Worm (Caenorhabditis elegans) whole organism, L4/young adult: ENCODE measurements around the gene srbc-19.

ENCODE experiments used
- W03F9.2 ChIP-seq: fragments of 150-350 bp; optimal IDR thresholded peaks from 2 replicates; lab custom pipeline; 2014; ENCODE audit warnings: missing biosample characterization, missing genetic modification characterization
- dao-5 ChIP-seq: sonication (generic microtip); optimal IDR thresholded peaks from 2 replicates; lab custom pipeline; 2016; ENCODE audit warnings: missing genotype, missing genetic modification characterization, moderate library complexity, missing compliant biosample characterization
- him-1 ChIP-seq: sonication (generic microtip); optimal IDR thresholded peaks from 2 replicates; lab custom pipeline; 2016; ENCODE audit warnings: missing genotype, missing genetic modification reagents, missing genetic modification characterization, missing compliant biosample characterization

DNA sequence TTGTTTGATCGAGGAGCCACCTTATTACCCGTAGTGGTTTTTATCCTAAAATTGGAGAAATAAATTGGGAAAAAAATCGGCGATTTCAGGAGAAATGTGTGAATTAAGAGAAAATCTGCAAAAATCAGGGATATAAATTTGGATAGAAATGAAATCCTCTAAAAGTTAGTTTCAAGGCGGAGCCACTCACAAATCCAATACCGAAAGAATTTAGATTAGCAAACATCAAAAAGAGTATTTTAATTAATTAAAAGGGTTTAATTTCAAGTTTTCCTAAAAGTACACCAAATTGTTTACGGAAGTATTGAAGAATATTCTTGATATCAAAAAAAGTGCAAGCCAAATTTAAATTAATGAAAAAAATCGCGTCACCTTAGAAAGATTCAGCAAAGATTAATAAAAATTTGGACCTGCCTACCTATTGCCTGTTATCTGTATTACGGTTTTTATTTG, 44.6 kb downstream of the srbc-19 start, which contains the start of gene F22F7.8:
- TF ChIP-seq dao-5 (no peak), him-1 (tag; lab: Kevin White, UChicago) (no peak), W03F9.2 (tag; lab: Kevin White, UChicago) (no peak)
